Worm (Caenorhabditis elegans) whole organism, mixed stage, embryonic: ENCODE data around the gene F46G10.2.

Source experiments
- M03D4.4 ChIP-seq: sonication (generic microtip); optimal IDR thresholded peaks from 2 replicates; lab custom pipeline; 2017; ENCODE audit warnings: mild to moderate bottlenecking, missing genetic modification characterization, missing compliant biosample characterization
- bed-3 ChIP-seq: fragments of 200-800 bp; sonication (Bioruptor generic); optimal IDR thresholded peaks from 3 replicates; lab custom pipeline; 2018; ENCODE audit warnings: mild to moderate bottlenecking, missing genetic modification characterization, moderate library complexity, missing compliant biosample characterization
- blmp-1 ChIP-seq: fragments of 150-350 bp; optimal IDR thresholded peaks from 2 replicates; lab custom pipeline; 2014; ENCODE audit warnings: missing biosample characterization, missing genetic modification characterization
- ceh-39 ChIP-seq: fragments of 150-350 bp; optimal IDR thresholded peaks from 2 replicates; lab custom pipeline; 2014; ENCODE audit warnings: missing biosample characterization, missing genetic modification characterization
- ceh-43 ChIP-seq: fragments of 200-800 bp; sonication (Bioruptor generic); optimal IDR thresholded peaks from 2 replicates; lab custom pipeline; 2018; ENCODE audit warnings: mild to moderate bottlenecking, missing genetic modification characterization, moderate library complexity, missing compliant biosample characterization
- ceh-83 ChIP-seq: fragments of 200-800 bp; sonication (Bioruptor generic); optimal IDR thresholded peaks from 2 replicates; lab custom pipeline; 2018; ENCODE audit warnings: mild to moderate bottlenecking, missing genetic modification characterization, missing compliant biosample characterization
- ces-1 ChIP-seq: fragments of 150-350 bp; optimal IDR thresholded peaks from 2 replicates; lab custom pipeline; 2014; ENCODE audit warnings: missing biosample characterization, missing genetic modification reagents, missing genetic modification characterization
- cnd-1 ChIP-seq: fragments of 200-800 bp; sonication (Bioruptor generic); optimal IDR thresholded peaks from 2 replicates; lab custom pipeline; 2018; ENCODE audit warnings: mild to moderate bottlenecking, missing genetic modification characterization, missing compliant biosample characterization
- drap-1 ChIP-seq: fragments of 200-800 bp; sonication (Bioruptor generic); optimal IDR thresholded peaks from 3 replicates; lab custom pipeline; 2018; ENCODE audit warnings: mild to moderate bottlenecking, missing genetic modification characterization, missing compliant biosample characterization
- elt-1 ChIP-seq: sonication (generic microtip); optimal IDR thresholded peaks from 2 replicates; lab custom pipeline; 2017; ENCODE audit warnings: missing genetic modification characterization, mild to moderate bottlenecking, missing compliant biosample characterization, antibody characterized with exemption, moderate library complexity, borderline replicate concordance; ENCODE audit not compliant: insufficient read depth
- elt-3 ChIP-seq: fragments of 150-350 bp; optimal IDR thresholded peaks from 2 replicates; lab custom pipeline; 2014; ENCODE audit warnings: missing biosample characterization, missing genetic modification characterization
- flh-1 ChIP-seq: fragments of 200-800 bp; sonication (Bioruptor generic); optimal IDR thresholded peaks from 2 replicates; lab custom pipeline; 2018; ENCODE audit warnings: mild to moderate bottlenecking, missing genetic modification characterization, moderate library complexity, missing compliant biosample characterization
- ham-2 ChIP-seq: fragments of 200-800 bp; sonication (Bioruptor generic); optimal IDR thresholded peaks from 2 replicates; lab custom pipeline; 2018; ENCODE audit warnings: mild to moderate bottlenecking, missing genetic modification characterization, missing compliant biosample characterization
- hlh-1 ChIP-seq: fragments of 150-350 bp; optimal IDR thresholded peaks from 2 replicates; lab custom pipeline; 2014; ENCODE audit warnings: missing biosample characterization, missing genetic modification reagents, missing genetic modification characterization
- lin-13 ChIP-seq: fragments of 150-350 bp; optimal IDR thresholded peaks from 2 replicates; lab custom pipeline; 2014; ENCODE audit warnings: missing biosample characterization, missing genetic modification characterization
- lin-32 ChIP-seq: fragments of 200-800 bp; sonication (Bioruptor generic); optimal IDR thresholded peaks from 2 replicates; lab custom pipeline; 2018; ENCODE audit warnings: mild to moderate bottlenecking, missing genetic modification characterization, missing compliant biosample characterization
- lsy-2 ChIP-seq: fragments of 150-350 bp; optimal IDR thresholded peaks from 2 replicates; lab custom pipeline; 2014; ENCODE audit warnings: missing biosample characterization, missing genetic modification characterization
- mab-5 ChIP-seq: fragments of 150-350 bp; optimal IDR thresholded peaks from 2 replicates; lab custom pipeline; 2014; ENCODE audit warnings: missing biosample characterization, missing genetic modification characterization
- mep-1 ChIP-seq: fragments of 150-350 bp; optimal IDR thresholded peaks from 2 replicates; lab custom pipeline; 2017; ENCODE audit warnings: missing biosample characterization, missing genetic modification reagents, missing genetic modification characterization, inconsistent platforms
- mls-2 ChIP-seq: sonication (generic microtip); optimal IDR thresholded peaks from 2 replicates; lab custom pipeline; 2016; ENCODE audit warnings: mild to moderate bottlenecking, missing genetic modification characterization, moderate library complexity, missing compliant biosample characterization
- nhr-12 ChIP-seq: fragments of 150-350 bp; optimal IDR thresholded peaks from 2 replicates; lab custom pipeline; 2014; ENCODE audit warnings: missing biosample characterization, missing genetic modification characterization
- nhr-2 ChIP-seq: fragments of 150-350 bp; optimal IDR thresholded peaks from 2 replicates; lab custom pipeline; 2014; ENCODE audit warnings: missing biosample characterization, missing genetic modification characterization
- nhr-237 ChIP-seq: fragments of 150-350 bp; optimal IDR thresholded peaks from 2 replicates; lab custom pipeline; 2014; ENCODE audit warnings: missing biosample characterization, missing genetic modification characterization
- nhr-28 ChIP-seq: fragments of 150-350 bp; optimal IDR thresholded peaks from 2 replicates; lab custom pipeline; 2014; ENCODE audit warnings: missing biosample characterization, missing genetic modification characterization
- nhr-76 ChIP-seq: sonication (generic microtip); optimal IDR thresholded peaks from 2 replicates; lab custom pipeline; 2017; ENCODE audit warnings: missing biosample characterization, missing genetic modification characterization
- pha-4 ChIP-seq: fragments of 150-350 bp; optimal IDR thresholded peaks from 2 replicates; lab custom pipeline; 2018; ENCODE audit warnings: missing biosample characterization, missing genetic modification reagents, missing genetic modification characterization
- sem-2 ChIP-seq: fragments of 200-800 bp; sonication (Bioruptor generic); optimal IDR thresholded peaks from 2 replicates; lab custom pipeline; 2018; ENCODE audit warnings: mild to moderate bottlenecking, missing genetic modification characterization, missing compliant biosample characterization
- snpc-4 ChIP-seq: fragments of 150-350 bp; optimal IDR thresholded peaks from 2 replicates; lab custom pipeline; 2014; ENCODE audit warnings: missing biosample characterization, missing genetic modification characterization
- sptf-1 ChIP-seq: sonication (generic microtip); optimal IDR thresholded peaks from 2 replicates; lab custom pipeline; 2017; ENCODE audit warnings: mild to moderate bottlenecking, missing genetic modification characterization, moderate library complexity, missing compliant biosample characterization
- tbx-8 ChIP-seq: fragments of 200-800 bp; sonication (Bioruptor generic); optimal IDR thresholded peaks from 2 replicates; lab custom pipeline; 2018; ENCODE audit warnings: mild to moderate bottlenecking, missing genetic modification characterization, moderate library complexity, missing compliant biosample characterization
- unc-120 ChIP-seq: sonication (generic microtip); optimal IDR thresholded peaks from 2 replicates; lab custom pipeline; 2017; ENCODE audit warnings: missing genetic modification characterization, missing compliant biosample characterization; ENCODE audit not compliant: poor library complexity, severe bottlenecking
- unc-39 ChIP-seq: fragments of 150-350 bp; optimal IDR thresholded peaks from 2 replicates; lab custom pipeline; 2014; ENCODE audit warnings: missing biosample characterization, missing genetic modification characterization
- unc-62 ChIP-seq: fragments of 150-350 bp; optimal IDR thresholded peaks from 2 replicates; lab custom pipeline; 2014; ENCODE audit warnings: missing biosample characterization, missing genetic modification reagents, missing genetic modification characterization
- zip-8 ChIP-seq: fragments of 150-350 bp; optimal IDR thresholded peaks from 2 replicates; lab custom pipeline; 2014; ENCODE audit warnings: missing biosample characterization, missing genetic modification characterization
- ztf-11 ChIP-seq: fragments of 150-350 bp; optimal IDR thresholded peaks from 2 replicates; lab custom pipeline; 2014; ENCODE audit warnings: missing biosample characterization, missing genetic modification characterization

Gene F46G10.2

ce11 chrX:13324326-13324725 lies 1.6 kb downstream of the F46G10.2 start:
- TF ChIP-seq pha-4 (tag; lab: Kevin White, UChicago) (no peak), unc-39 (no peak), ceh-39 (tag; lab: Kevin White, UChicago) (no peak), mep-1 (tag; lab: Kevin White, UChicago) (no peak), hlh-1 (no peak), ztf-11 (no peak), cnd-1 (tag; lab: Kevin White, UChicago) (no peak), mab-5 (no peak), lin-32 (GFP tag; lab: Kevin White, UChicago) (no peak)
- TF ChIP-seq, all 35 proteins: peak for 0

- TF ChIP-seq elt-1 (tag; lab: Kevin White, UChicago) (no peak), bed-3 (GFP tag; lab: Kevin White, UChicago) (no peak), flh-1 (GFP tag; lab: Kevin White, UChicago) (no peak), pha-4 (tag; lab: Kevin White, UChicago) (no peak), tbx-8 (GFP tag; lab: Kevin White, UChicago) (no peak), mep-1 (tag; lab: Kevin White, UChicago) (no peak), unc-39 (no peak), zip-8 (no peak), cnd-1 (tag; lab: Kevin White, UChicago) (no peak), unc-120 (tag; lab: Kevin White, UChicago) (no peak), sem-2 (GFP tag; lab: Kevin White, UChicago) (no peak), snpc-4 (tag; lab: Kevin White, UChicago) (no peak), ztf-11 (no peak), ham-2 (no peak), blmp-1 (tag; lab: Kevin White, UChicago) (no peak), M03D4.4 (no peak), nhr-2 (tag; lab: Kevin White, UChicago) (no peak)
Measured at ce11 chrX:13325039-13325438, 2.3 kb downstream of the F46G10.2 start.

- TF ChIP-seq ceh-83 (GFP tag; lab: Kevin White, UChicago) (no peak), nhr-76 (tag; lab: Kevin White, UChicago) (no peak), nhr-237 (tag; lab: Kevin White, UChicago) (no peak)
Measured at ce11 chrX:13328034-13328433, 5.3 kb downstream of the F46G10.2 start, which contains the start of gene sir-2.2. Gene sir-2.2 (plus strand): TSS chrX:13328067.

- TF ChIP-seq sem-2 (GFP tag; lab: Kevin White, UChicago) = no peak
- no peak for TF ChIP-seq snpc-4 (tag; lab: Kevin White, UChicago)
- TF ChIP-seq lin-13 = no peak
- no peak for TF ChIP-seq mls-2
- no peak for TF ChIP-seq nhr-76 (tag; lab: Kevin White, UChicago)
- no peak for TF ChIP-seq ztf-11
- TF ChIP-seq ceh-83 (GFP tag; lab: Kevin White, UChicago) = no peak
- TF ChIP-seq sptf-1 (tag; lab: Kevin White, UChicago) = no peak
- TF ChIP-seq unc-120 (tag; lab: Kevin White, UChicago) = peak; percentile 97
- peak; percentile 99 for TF ChIP-seq unc-62 (GFP tag; lab: Kevin White, UChicago)
- TF ChIP-seq elt-1 (tag; lab: Kevin White, UChicago) = no peak
- no peak for TF ChIP-seq nhr-2 (tag; lab: Kevin White, UChicago)
- TF ChIP-seq blmp-1 (tag; lab: Kevin White, UChicago) = no peak
- TF ChIP-seq lsy-2 (tag; lab: Kevin White, UChicago) = no peak
- TF ChIP-seq mep-1 (tag; lab: Kevin White, UChicago) = peak; percentile 48
- peak; percentile 67 for TF ChIP-seq hlh-1
- no peak for TF ChIP-seq ceh-43 (GFP tag; lab: Kevin White, UChicago)
- no peak for TF ChIP-seq bed-3 (GFP tag; lab: Kevin White, UChicago)
- no peak for TF ChIP-seq M03D4.4
- no peak for TF ChIP-seq drap-1 (GFP tag; lab: Kevin White, UChicago)
- no peak for TF ChIP-seq ceh-39 (tag; lab: Kevin White, UChicago)
- no peak for TF ChIP-seq lin-32 (GFP tag; lab: Kevin White, UChicago)
- no peak for TF ChIP-seq unc-39
- TF ChIP-seq flh-1 (GFP tag; lab: Kevin White, UChicago) = no peak
- no peak for TF ChIP-seq elt-3 (tag; lab: Kevin White, UChicago)
- peak; percentile 21 for TF ChIP-seq pha-4 (tag; lab: Kevin White, UChicago)
- TF ChIP-seq ces-1 (GFP tag; lab: Kevin White, UChicago) = peak; percentile 51
- no peak for TF ChIP-seq ham-2
- no peak for TF ChIP-seq zip-8
- TF ChIP-seq nhr-28 (tag; lab: Kevin White, UChicago) = no peak
- no peak for TF ChIP-seq tbx-8 (GFP tag; lab: Kevin White, UChicago)
- peak; percentile 20 for TF ChIP-seq nhr-237 (tag; lab: Kevin White, UChicago)
- no peak for TF ChIP-seq cnd-1 (tag; lab: Kevin White, UChicago)
- TF ChIP-seq nhr-12 (tag; lab: Kevin White, UChicago) = no peak
- peak; percentile 89 for TF ChIP-seq mab-5
- TF ChIP-seq, all 35 proteins: peak for 8
Measured at ce11 chrX:13328868-13329267, 6.1 kb downstream of the F46G10.2 start.
